Worm (Caenorhabditis elegans) whole organism, young adult: ENCODE data around the gene hmp-1.

Experiments used
- B0019.2 ChIP-seq: fragments of 200-800 bp; sonication (Bioruptor generic); conservative IDR thresholded peaks from 2 replicates; pipeline ENCODE4 v1.3.6; 2022; ENCODE audit warnings: missing genetic modification reagents, missing genetic modification characterization, missing compliant biosample characterization
- F23B12.7 ChIP-seq: sonication (generic microtip); optimal IDR thresholded peaks from 2 replicates; lab custom pipeline; 2017; ENCODE audit warnings: missing genetic modification characterization, mild to moderate bottlenecking, missing compliant biosample characterization, antibody characterized with exemption, moderate library complexity; ENCODE audit not compliant: insufficient read depth
- F52B5.7 ChIP-seq: sonication (generic microtip); optimal IDR thresholded peaks from 2 replicates; lab custom pipeline; 2016; ENCODE audit warnings: mild to moderate bottlenecking, missing genetic modification characterization, missing compliant biosample characterization
- F57C9.4 ChIP-seq: sonication (generic microtip); optimal IDR thresholded peaks from 2 replicates; lab custom pipeline; 2017; ENCODE audit warnings: mild to moderate bottlenecking, missing genetic modification characterization, missing compliant biosample characterization
- K11D2.4 ChIP-seq: fragments of 200-800 bp; sonication (Bioruptor generic); IDR thresholded peaks from 2 replicates; pipeline ENCODE4 v1.3.6; 2022; ENCODE audit warnings: missing genetic modification reagents, missing genetic modification characterization, missing compliant biosample characterization
- K12H6.12 ChIP-seq: fragments of 200-800 bp; sonication (Bioruptor generic); optimal IDR thresholded peaks from 2 replicates; lab custom pipeline; 2018; ENCODE audit warnings: mild to moderate bottlenecking, missing genetic modification characterization, missing compliant biosample characterization
- Y53G8AR.9 ChIP-seq: fragments of 200-800 bp; sonication (Bioruptor generic); conservative IDR thresholded peaks from 2 replicates; pipeline ENCODE4 v1.3.6; 2022; ENCODE audit warnings: missing genetic modification reagents, missing genetic modification characterization, missing compliant biosample characterization
- Y56A3A.18 ChIP-seq: fragments of 200-800 bp; sonication (Bioruptor generic); IDR thresholded peaks from 2 replicates; pipeline ENCODE4 v1.3.6; 2022; ENCODE audit warnings: missing genetic modification reagents, missing genetic modification characterization, missing compliant biosample characterization
- atf-7 ChIP-seq: sonication (generic microtip); optimal IDR thresholded peaks from 2 replicates; lab custom pipeline; 2017; ENCODE audit warnings: mild to moderate bottlenecking, missing genetic modification characterization, missing compliant biosample characterization
- attf-3 ChIP-seq: fragments of 200-800 bp; sonication (Bioruptor generic); conservative IDR thresholded peaks from 2 replicates; pipeline ENCODE4 v1.3.6; 2022; ENCODE audit warnings: missing genetic modification reagents, missing genetic modification characterization, missing compliant biosample characterization
- chd-7 ChIP-seq: sonication (generic microtip); optimal IDR thresholded peaks from 2 replicates; lab custom pipeline; 2016; ENCODE audit warnings: mild to moderate bottlenecking, missing genetic modification characterization, moderate library complexity, missing compliant biosample characterization
- dox-1 ChIP-seq: fragments of 200-800 bp; sonication (Bioruptor generic); IDR thresholded peaks from 2 replicates; pipeline ENCODE4 v1.3.6; 2022; ENCODE audit warnings: missing genetic modification reagents, missing genetic modification characterization, missing compliant biosample characterization
- dpl-1 ChIP-seq: fragments of 150-350 bp; optimal IDR thresholded peaks from 2 replicates; lab custom pipeline; 2014; ENCODE audit warnings: missing biosample characterization, missing genetic modification reagents, missing genetic modification characterization
- egrh-3 ChIP-seq: fragments of 200-800 bp; sonication (Bioruptor generic); IDR thresholded peaks from 2 replicates; pipeline ENCODE4 v1.3.6; 2022; ENCODE audit warnings: missing genetic modification reagents, missing genetic modification characterization, missing compliant biosample characterization
- ekl-4 ChIP-seq: fragments of 200-800 bp; sonication (Bioruptor generic); IDR thresholded peaks from 2 replicates; pipeline ENCODE4 v1.3.6; 2022; ENCODE audit warnings: missing genetic modification reagents, missing genetic modification characterization, missing compliant biosample characterization
- ets-4 ChIP-seq: fragments of 200-800 bp; sonication (Bioruptor generic); optimal IDR thresholded peaks from 2 replicates; lab custom pipeline; 2018; ENCODE audit warnings: mild to moderate bottlenecking, missing genetic modification characterization, missing compliant biosample characterization
- fkh-3 ChIP-seq: sonication (generic microtip); optimal IDR thresholded peaks from 2 replicates; lab custom pipeline; 2016; ENCODE audit warnings: mild to moderate bottlenecking, missing genetic modification characterization, missing compliant biosample characterization
- hmg-1.2 ChIP-seq: fragments of 200-800 bp; sonication (Bioruptor generic); IDR thresholded peaks from 2 replicates; pipeline ENCODE4 v1.3.6; 2022; ENCODE audit warnings: missing genetic modification reagents, missing genetic modification characterization, missing compliant biosample characterization
- hmg-20 ChIP-seq: fragments of 200-800 bp; sonication (Bioruptor generic); IDR thresholded peaks from 2 replicates; pipeline ENCODE4 v1.3.6; 2022; ENCODE audit warnings: missing genetic modification reagents, missing genetic modification characterization, missing compliant biosample characterization
- hrde-1 ChIP-seq: sonication (generic microtip); optimal IDR thresholded peaks from 2 replicates; lab custom pipeline; 2016; ENCODE audit warnings: missing genetic modification characterization, mild to moderate bottlenecking, missing compliant biosample characterization, moderate library complexity, missing genotype, missing genetic modification reagents, borderline replicate concordance
- hsf-1 ChIP-seq: fragments of 200-800 bp; sonication (Bioruptor generic); IDR thresholded peaks from 2 replicates; pipeline ENCODE4 v1.3.6; 2022; ENCODE audit warnings: missing genetic modification reagents, missing genetic modification characterization, missing compliant biosample characterization
- lin-26 ChIP-seq: fragments of 200-800 bp; sonication (Bioruptor generic); IDR thresholded peaks from 2 replicates; pipeline ENCODE4 v1.3.6; 2022; ENCODE audit warnings: missing genetic modification reagents, missing genetic modification characterization, missing compliant biosample characterization
- lsl-1 ChIP-seq: fragments of 200-800 bp; sonication (Bioruptor generic); optimal IDR thresholded peaks from 2 replicates; lab custom pipeline; 2018; ENCODE audit warnings: mild to moderate bottlenecking, missing genetic modification characterization, moderate library complexity, missing compliant biosample characterization
- lsy-27 ChIP-seq: sonication (generic microtip); optimal IDR thresholded peaks from 2 replicates; lab custom pipeline; 2017; ENCODE audit warnings: missing genetic modification characterization, mild to moderate bottlenecking, missing compliant biosample characterization, antibody characterized with exemption, missing genotype, borderline replicate concordance; ENCODE audit not compliant: insufficient read depth
- madf-8 ChIP-seq: fragments of 200-800 bp; sonication (Bioruptor generic); conservative IDR thresholded peaks from 2 replicates; pipeline ENCODE4 v1.3.6; 2022; ENCODE audit warnings: missing genetic modification reagents, missing genetic modification characterization, missing compliant biosample characterization
- mcd-1 ChIP-seq: fragments of 200-800 bp; sonication (Bioruptor generic); IDR thresholded peaks from 2 replicates; pipeline ENCODE4 v1.3.6; 2022; ENCODE audit warnings: missing genetic modification reagents, missing genetic modification characterization, missing compliant biosample characterization
- nfyb-1 ChIP-seq: fragments of 200-800 bp; sonication (Bioruptor generic); IDR thresholded peaks from 2 replicates; pipeline ENCODE4 v1.3.6; 2022; ENCODE audit warnings: missing genetic modification reagents, missing genetic modification characterization, missing compliant biosample characterization
- nhr-80 ChIP-seq: sonication (generic microtip); optimal IDR thresholded peaks from 2 replicates; lab custom pipeline; 2016; ENCODE audit warnings: missing genetic modification characterization, missing compliant biosample characterization
- rcor-1 ChIP-seq: fragments of 200-800 bp; sonication (Bioruptor generic); IDR thresholded peaks from 2 replicates; pipeline ENCODE4 v1.3.6; 2022; ENCODE audit warnings: missing genetic modification reagents, missing genetic modification characterization, missing compliant biosample characterization
- sea-2 ChIP-seq: fragments of 200-800 bp; sonication (Bioruptor generic); IDR thresholded peaks from 2 replicates; pipeline ENCODE4 v1.3.6; 2022; ENCODE audit warnings: missing genetic modification characterization, missing compliant biosample characterization
- snpc-1.1 ChIP-seq: sonication (generic microtip); optimal IDR thresholded peaks from 2 replicates; lab custom pipeline; 2017; ENCODE audit warnings: missing genetic modification characterization, mild to moderate bottlenecking, missing compliant biosample characterization, antibody characterized with exemption, moderate library complexity, missing genotype, missing genetic modification reagents; ENCODE audit not compliant: insufficient read depth
- snpc-1.3 ChIP-seq: sonication (generic microtip); optimal IDR thresholded peaks from 2 replicates; lab custom pipeline; 2017; ENCODE audit warnings: missing genetic modification characterization, mild to moderate bottlenecking, missing compliant biosample characterization, antibody characterized with exemption, moderate library complexity, missing genotype, missing genetic modification reagents; ENCODE audit not compliant: insufficient read depth
- snpc-3.4 ChIP-seq: sonication (generic microtip); optimal IDR thresholded peaks from 2 replicates; lab custom pipeline; 2017; ENCODE audit warnings: missing genetic modification characterization, mild to moderate bottlenecking, missing compliant biosample characterization, antibody characterized with exemption, moderate library complexity, missing genotype, missing genetic modification reagents
- tbp1 ChIP-seq: fragments of 200-800 bp; sonication (Bioruptor generic); optimal IDR thresholded peaks from 2 replicates; lab custom pipeline; 2018; ENCODE audit warnings: mild to moderate bottlenecking, missing genetic modification characterization, missing compliant biosample characterization
- tbx-9 ChIP-seq: sonication (generic microtip); optimal IDR thresholded peaks from 2 replicates; lab custom pipeline; 2016; ENCODE audit warnings: borderline replicate concordance, missing genetic modification characterization, inconsistent platforms, missing compliant biosample characterization
- zfh-2 ChIP-seq: fragments of 200-800 bp; sonication (Bioruptor generic); conservative IDR thresholded peaks from 2 replicates; pipeline ENCODE4 v1.3.6; 2022; ENCODE audit warnings: missing genetic modification reagents, missing genetic modification characterization, missing compliant biosample characterization
- ztf-18 ChIP-seq: sonication (generic microtip); optimal IDR thresholded peaks from 2 replicates; lab custom pipeline; 2016; ENCODE audit warnings: missing genotype, mild to moderate bottlenecking, missing genetic modification characterization, missing compliant biosample characterization
- ztf-22 ChIP-seq: fragments of 200-800 bp; sonication (Bioruptor generic); optimal IDR thresholded peaks from 2 replicates; lab custom pipeline; 2018; ENCODE audit warnings: mild to moderate bottlenecking, missing genetic modification characterization, moderate library complexity, missing compliant biosample characterization

Gene hmp-1

ce11 chrV:11843678-11844366 lies 1.8 kb upstream of the hmp-1 start, which contains the start of gene nphp-4 (continued):
- no peak for TF ChIP-seq dpl-1
- TF ChIP-seq madf-8 (GFP tag; lab: Robert Waterston, UW), result no peak

DNA sequence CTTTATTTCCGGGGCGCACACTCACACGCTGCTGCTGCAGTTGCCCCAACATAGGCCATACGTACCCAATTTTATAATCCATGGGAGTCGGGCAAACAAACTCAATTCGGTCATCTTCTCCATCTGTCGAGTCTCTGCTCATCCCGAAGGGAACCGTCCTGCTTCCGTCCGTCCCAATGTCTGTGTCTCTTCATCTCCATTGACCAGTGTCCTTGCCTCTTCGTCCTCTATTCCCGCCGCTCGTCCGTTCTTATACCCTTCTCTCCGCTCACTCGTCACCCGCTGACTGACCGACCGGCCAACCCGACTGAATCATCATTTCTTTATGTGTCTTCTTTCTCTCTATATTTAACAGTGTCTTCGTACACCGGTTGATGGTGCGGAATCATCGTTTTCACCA lies 843 bp upstream of the hmp-1 start:
- peak; percentile 48; the same call in 1 of the 2 replicates for TF ChIP-seq dox-1 (GFP tag; lab: Robert Waterston, UW)
- TF ChIP-seq snpc-1.1, result no peak
- TF ChIP-seq mcd-1, result 0 out of 2 replicates have a peak, but pooled peaks have one; percentile 30
- TF ChIP-seq zfh-2, result peak; percentile 88
- TF ChIP-seq tbp1, result peak; percentile 5
- no peak for TF ChIP-seq nfyb-1 (GFP tag; lab: Robert Waterston, UW)
- no peak for TF ChIP-seq ztf-18 (tag; lab: Kevin White, UChicago)
- TF ChIP-seq ekl-4 (GFP tag; lab: Robert Waterston, UW), result peak; percentile 42; the same call in 1 of the 2 replicates
- 0 out of 2 replicates have a peak, but pooled peaks have one; percentile 48 for TF ChIP-seq K11D2.4 (GFP tag; lab: Robert Waterston, UW)
- no peak for TF ChIP-seq atf-7 (tag; lab: Kevin White, UChicago)
- no peak for TF ChIP-seq attf-3 (GFP tag; lab: Robert Waterston, UW)
- TF ChIP-seq hrde-1, result no peak
- no peak for TF ChIP-seq egrh-3 (GFP tag; lab: Robert Waterston, UW)
- peak; percentile 31 for TF ChIP-seq nhr-80 (tag; lab: Kevin White, UChicago)
- TF ChIP-seq hmg-1.2 (GFP tag; lab: Robert Waterston, UW), result peak; percentile 45; the same call in 1 of the 2 replicates
- TF ChIP-seq lin-26 (GFP tag; lab: Robert Waterston, UW), result no peak
- TF ChIP-seq lsl-1 (GFP tag; lab: Kevin White, UChicago), result no peak
- peak; percentile 12 for TF ChIP-seq chd-7 (tag; lab: Kevin White, UChicago)
- TF ChIP-seq F23B12.7 (tag; lab: Kevin White, UChicago), result no peak
- TF ChIP-seq K12H6.12, result peak; percentile 38
- TF ChIP-seq F57C9.4 (tag; lab: Kevin White, UChicago), result no peak

- TF ChIP-seq F52B5.7 (tag; lab: Kevin White, UChicago) (no peak), snpc-1.3 (no peak), sea-2 (no peak), ets-4 (GFP tag; lab: Kevin White, UChicago) (no peak), chd-7 (tag; lab: Kevin White, UChicago) (no peak), Y56A3A.18 (GFP tag; lab: Robert Waterston, UW) (no peak), fkh-3 (tag; lab: Kevin White, UChicago) (no peak), lsy-27 (no peak), Y53G8AR.9 (GFP tag; lab: Robert Waterston, UW) (no peak), attf-3 (GFP tag; lab: Robert Waterston, UW) (no peak), hmg-20 (GFP tag; lab: Robert Waterston, UW) (no peak), hsf-1 (GFP tag; lab: Robert Waterston, UW) (no peak), mcd-1 (no peak), B0019.2 (GFP tag; lab: Robert Waterston, UW) (no peak), ztf-22 (GFP tag; lab: Kevin White, UChicago) (no peak), tbx-9 (no peak), snpc-3.4 (tag; lab: Kevin White, UChicago) (no peak), rcor-1 (GFP tag; lab: Robert Waterston, UW) (no peak)
These were observed 1.3 kb downstream of the hmp-1 start for ce11 chrV:11846969-11847368.
